Worm (Caenorhabditis elegans) whole organism, mixed stage, embryonic: ENCODE data around the gene wrk-1.

Source experiments
- blmp-1 ChIP-seq: fragments of 150-350 bp; optimal IDR thresholded peaks from 2 replicates; lab custom pipeline; 2014; ENCODE audit warnings: missing biosample characterization, missing genetic modification characterization
- ces-1 ChIP-seq: fragments of 150-350 bp; optimal IDR thresholded peaks from 2 replicates; lab custom pipeline; 2014; ENCODE audit warnings: missing biosample characterization, missing genetic modification reagents, missing genetic modification characterization
- cnd-1 ChIP-seq: fragments of 200-800 bp; sonication (Bioruptor generic); optimal IDR thresholded peaks from 2 replicates; lab custom pipeline; 2018; ENCODE audit warnings: mild to moderate bottlenecking, missing genetic modification characterization, missing compliant biosample characterization
- elt-1 ChIP-seq: sonication (generic microtip); optimal IDR thresholded peaks from 2 replicates; lab custom pipeline; 2017; ENCODE audit warnings: missing genetic modification characterization, mild to moderate bottlenecking, missing compliant biosample characterization, antibody characterized with exemption, moderate library complexity, borderline replicate concordance; ENCODE audit not compliant: insufficient read depth
- elt-3 ChIP-seq: fragments of 150-350 bp; optimal IDR thresholded peaks from 2 replicates; lab custom pipeline; 2014; ENCODE audit warnings: missing biosample characterization, missing genetic modification characterization
- lin-13 ChIP-seq: fragments of 150-350 bp; optimal IDR thresholded peaks from 2 replicates; lab custom pipeline; 2014; ENCODE audit warnings: missing biosample characterization, missing genetic modification characterization
- mep-1 ChIP-seq: fragments of 150-350 bp; optimal IDR thresholded peaks from 2 replicates; lab custom pipeline; 2017; ENCODE audit warnings: missing biosample characterization, missing genetic modification reagents, missing genetic modification characterization, inconsistent platforms
- snpc-4 ChIP-seq: fragments of 150-350 bp; optimal IDR thresholded peaks from 2 replicates; lab custom pipeline; 2014; ENCODE audit warnings: missing biosample characterization, missing genetic modification characterization

ce11 chrX:8341675-8342074 lies 50.7 kb downstream of the wrk-1 start, which contains the start of gene F55E10.1:
- TF ChIP-seq mep-1 (tag; lab: Kevin White, UChicago) (no peak), elt-1 (tag; lab: Kevin White, UChicago) (no peak), cnd-1 (no peak), elt-3 (tag; lab: Kevin White, UChicago) (no peak), blmp-1 (no peak), ces-1 (no peak), lin-13 (no peak), snpc-4 (tag; lab: Kevin White, UChicago) (no peak)
